Worm (Caenorhabditis elegans) whole organism, L4 larva: Measurements from ENCODE around the gene srg-56.
"Not testable (repeated sequence)": the region's sequence is repeated elsewhere in the genome, so short reads cannot be mapped to it uniquely, and the experiment has no call there.

Source experiments
- aly-2 ChIP-seq: sonication (generic microtip); optimal IDR thresholded peaks from 2 replicates; lab custom pipeline; 2018; ENCODE audit warnings: missing biosample characterization, missing genetic modification characterization
- cey-2 ChIP-seq: sonication (generic microtip); optimal IDR thresholded peaks from 3 replicates; lab custom pipeline; 2017; ENCODE audit warnings: missing genetic modification characterization, mild to moderate bottlenecking, missing compliant biosample characterization, antibody characterized with exemption, borderline replicate concordance; ENCODE audit not compliant: insufficient read depth
- lin-15B ChIP-seq: fragments of 150-350 bp; sonication (generic microtip); optimal IDR thresholded peaks from 3 replicates; lab custom pipeline; 2014; ENCODE audit warnings: missing biosample characterization, missing genetic modification characterization
- lin-29 ChIP-seq: fragments of 200-800 bp; sonication (Bioruptor generic); IDR thresholded peaks from 2 replicates; pipeline ENCODE4 v1.3.6; 2022; ENCODE audit warnings: missing genetic modification reagents, missing genetic modification characterization, missing compliant biosample characterization
- nhr-11 ChIP-seq: fragments of 150-350 bp; optimal IDR thresholded peaks from 2 replicates; lab custom pipeline; 2014; ENCODE audit warnings: missing biosample characterization, missing genetic modification characterization
- nhr-25 ChIP-seq: sonication (generic microtip); optimal IDR thresholded peaks from 2 replicates; lab custom pipeline; 2017; ENCODE audit warnings: missing genetic modification characterization, mild to moderate bottlenecking, missing compliant biosample characterization, antibody characterized with exemption, moderate library complexity, borderline replicate concordance; ENCODE audit not compliant: insufficient read depth
- nhr-48 ChIP-seq: sonication (generic microtip); optimal IDR thresholded peaks from 2 replicates; lab custom pipeline; 2016; ENCODE audit warnings: mild to moderate bottlenecking, missing genetic modification characterization, missing compliant biosample characterization
- nhr-76 ChIP-seq: fragments of 150-350 bp; optimal IDR thresholded peaks from 2 replicates; lab custom pipeline; 2014; ENCODE audit warnings: missing biosample characterization, missing genetic modification characterization

DNA sequence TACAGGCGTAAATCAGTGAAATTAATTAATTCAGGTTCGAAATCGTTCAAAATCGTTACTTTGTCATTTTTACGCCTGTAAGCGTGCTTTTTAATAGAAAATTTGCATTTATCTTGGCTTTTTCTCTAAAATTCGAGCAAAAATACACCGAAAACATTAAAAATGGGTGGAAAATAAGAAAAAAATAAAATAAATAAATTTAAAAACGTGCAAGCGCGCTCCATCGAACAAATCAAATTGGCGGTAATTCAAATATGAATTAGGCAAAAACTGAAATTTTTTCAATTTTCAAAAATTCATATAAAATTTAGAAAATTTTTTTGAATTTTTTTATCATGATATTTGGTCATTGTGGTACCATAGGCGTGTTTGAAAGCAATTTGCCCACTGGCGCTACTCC, 46.4 kb downstream of the srg-56 start:
- not testable (repeated sequence) for TF ChIP-seq aly-2 (tag; lab: Kevin White, UChicago); nhr-25 (tag; lab: Kevin White, UChicago); nhr-48 (tag; lab: Kevin White, UChicago); lin-15B; nhr-11 (tag; lab: Kevin White, UChicago); cey-2 (tag; lab: Kevin White, UChicago); lin-29 (GFP tag; lab: Robert Waterston, UW); nhr-76 (tag; lab: Kevin White, UChicago)
